Worm (Caenorhabditis elegans): ENCODE data around the gene set-23.
A peak's percentile ranks its signal among the peaks of the same experiment; 100 is the strongest.
"Not testable (repeated sequence)": the region's sequence is repeated elsewhere in the genome, so short reads cannot be mapped to it uniquely, and the experiment has no call there.

The set-23 gene

DNA sequence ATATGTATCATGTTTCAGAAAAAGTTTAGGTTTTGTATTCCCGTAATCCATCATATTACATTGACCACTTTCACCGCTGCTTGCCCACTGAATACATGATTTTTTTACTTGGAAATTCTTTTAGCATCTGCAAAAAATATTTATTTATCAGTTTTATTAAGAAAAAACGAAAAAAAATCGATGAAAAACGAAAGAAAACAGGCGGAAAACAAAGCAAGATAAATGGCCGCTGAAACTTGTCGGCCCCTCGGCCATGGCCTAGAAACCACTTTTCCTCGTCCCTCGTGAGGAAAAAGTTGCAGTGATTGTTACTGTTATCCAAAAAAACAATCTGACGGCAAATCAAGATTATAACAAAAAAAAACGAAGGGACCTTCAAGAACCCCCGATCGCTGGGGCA, 8.5 kb downstream of the set-23 start, which contains the start of gene dsl-3:
Gene dsl-3 (plus strand): TSS at position 301 of the 400 bp plus-strand sequence.
- TF ChIP-seq sox-4, F13H6.1, ceh-22 (tag; optimal IDR thresholded peaks at IDR 0.05): not testable (repeated sequence)

DNA sequence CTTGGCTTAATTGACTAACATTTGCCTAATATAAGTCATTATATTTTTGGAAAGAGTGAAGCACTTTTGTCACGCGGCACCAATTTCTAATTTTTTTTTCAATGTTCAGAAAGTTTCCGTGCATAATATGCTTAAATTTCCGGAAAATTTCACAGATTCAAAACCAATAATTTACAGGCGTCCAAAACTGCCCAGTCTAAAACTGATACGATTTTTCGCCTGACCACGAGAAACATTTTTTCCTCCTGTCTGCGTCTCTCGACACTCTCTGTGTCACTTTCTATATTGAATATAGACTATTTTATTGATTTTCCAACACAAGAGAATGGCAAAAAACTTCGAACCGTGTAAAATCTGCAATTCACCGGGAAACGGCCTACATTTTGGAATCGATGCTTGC, 12.1 kb downstream of the set-23 start, which contains the start of gene nhr-122:
Gene nhr-122 (plus strand): TSS at position 301 of the 400 bp plus-strand sequence.
- TF ChIP-seq syd-9 (tag; optimal IDR thresholded peaks at IDR 0.05) (no peak), ahr-1 (tag; optimal IDR thresholded peaks at IDR 0.05) (no peak), Y22D7AL.16 (tag; optimal IDR thresholded peaks at IDR 0.05) (no peak), dve-1 (tag; optimal IDR thresholded peaks at IDR 0.05) (no peak), pat-9 (tag; optimal IDR thresholded peaks at IDR 0.05) (no peak), pros-1 (tag; optimal IDR thresholded peaks at IDR 0.05) (no peak), C08G9.2 (tag; optimal IDR thresholded peaks at IDR 0.05) (no peak), unc-3 (GFP tag; conservative IDR thresholded peaks at IDR 0.05) (no peak), unc-3 (tag; optimal IDR thresholded peaks at IDR 0.05) (no peak), elt-4 (tag; optimal IDR thresholded peaks at IDR 0.05) (no peak), sox-2 (GFP tag; IDR thresholded peaks at IDR 0.05) (no peak), fax-1 (tag; optimal IDR thresholded peaks at IDR 0.05) (no peak), pha-4 (tag; optimal IDR thresholded peaks at IDR 0.05) (no peak)

DNA sequence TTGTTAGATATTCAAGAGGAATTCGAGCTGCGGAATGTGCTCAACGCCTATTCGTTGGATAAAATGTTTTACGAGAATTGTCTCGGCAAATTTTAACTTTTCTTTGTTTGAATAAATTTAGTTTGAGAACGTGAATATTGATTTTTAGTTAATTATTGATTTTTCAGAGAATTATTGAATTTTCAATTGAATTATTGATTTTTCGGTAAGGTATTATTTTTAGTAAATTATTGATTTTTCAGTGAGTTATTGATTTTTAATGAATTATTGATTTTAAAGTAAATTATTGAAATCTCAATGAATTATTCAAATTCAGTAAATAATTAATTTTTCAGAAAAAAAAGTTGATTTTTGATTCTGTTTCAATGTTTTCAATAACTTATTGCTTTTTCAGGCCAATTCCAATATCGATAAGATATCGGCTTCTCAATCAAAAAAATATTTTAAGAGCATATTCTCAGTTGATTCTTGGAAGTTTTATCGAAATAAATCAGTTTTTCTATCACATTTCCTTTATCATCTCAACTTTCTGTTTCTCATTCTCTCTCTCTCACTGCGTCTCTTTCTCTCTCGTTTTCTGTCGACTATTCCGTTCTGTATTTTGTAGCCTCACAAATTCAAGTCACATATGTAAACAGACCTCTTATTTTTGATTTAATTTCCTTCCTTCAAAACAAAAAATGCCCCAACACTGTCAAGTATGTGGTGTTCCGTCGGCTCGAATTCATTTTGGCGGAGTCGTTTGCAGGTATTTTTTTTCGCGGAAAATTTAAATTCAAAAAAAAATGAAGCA, 18.3 kb downstream of the set-23 start, which contains the start of gene nhr-92:
Gene nhr-92 (plus strand): TSS at position 576 of the 793 bp plus-strand sequence.
- TF ChIP-seq elt-2 (tag; optimal IDR thresholded peaks at IDR 0.05) (peak; percentile 15), elt-4 (tag; optimal IDR thresholded peaks at IDR 0.05) (no peak)

DNA sequence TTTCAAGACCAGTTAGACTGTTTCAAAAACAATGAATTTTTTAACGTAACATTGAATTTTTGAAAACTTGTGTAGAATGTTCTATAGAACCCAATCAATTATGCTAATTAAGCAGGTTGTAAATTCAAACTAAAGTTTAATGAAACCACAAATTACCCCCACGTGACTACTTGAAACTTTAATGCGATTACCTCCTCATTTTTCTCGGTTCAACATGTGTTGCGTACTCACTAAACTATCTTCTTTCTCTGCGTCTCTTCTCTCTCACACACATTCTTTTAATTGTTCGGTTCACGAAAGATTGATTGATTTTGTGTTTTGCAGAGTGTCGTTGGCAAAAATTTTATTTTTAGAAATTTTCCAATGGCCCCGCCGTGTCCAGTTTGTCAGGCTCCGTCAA, 22.3 kb downstream of the set-23 start, which contains the start of gene nhr-87:
Gene nhr-87 (plus strand): TSS at position 318 of the 400 bp plus-strand sequence.
- TF ChIP-seq hlh-8 (tag; optimal IDR thresholded peaks at IDR 0.05): no peak
- TF ChIP-seq unc-55 (GFP tag; optimal IDR thresholded peaks at IDR 0.05): peak; percentile 50

DNA sequence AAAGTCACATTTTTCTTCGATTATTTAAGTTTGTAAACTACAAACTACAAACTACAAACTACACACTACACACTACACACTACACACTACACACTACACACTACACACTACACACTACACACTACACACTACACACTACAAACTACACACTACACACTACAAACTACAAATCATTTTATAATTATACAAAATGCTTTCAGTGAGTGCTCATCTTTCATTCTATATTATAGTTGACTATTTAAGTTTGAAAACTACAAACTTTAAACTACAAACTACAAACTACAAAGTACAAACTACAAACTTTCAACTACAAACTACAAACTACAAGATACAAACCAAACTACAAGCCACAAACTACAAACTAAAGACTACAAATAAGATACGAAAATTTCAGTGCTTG, 23.0 kb downstream of the set-23 start:
- peak; percentile 99 for TF ChIP-seq ceh-30 (tag; optimal IDR thresholded peaks at IDR 0.05)
- no peak for TF ChIP-seq ztf-16 (tag; optimal IDR thresholded peaks at IDR 0.05)

DNA sequence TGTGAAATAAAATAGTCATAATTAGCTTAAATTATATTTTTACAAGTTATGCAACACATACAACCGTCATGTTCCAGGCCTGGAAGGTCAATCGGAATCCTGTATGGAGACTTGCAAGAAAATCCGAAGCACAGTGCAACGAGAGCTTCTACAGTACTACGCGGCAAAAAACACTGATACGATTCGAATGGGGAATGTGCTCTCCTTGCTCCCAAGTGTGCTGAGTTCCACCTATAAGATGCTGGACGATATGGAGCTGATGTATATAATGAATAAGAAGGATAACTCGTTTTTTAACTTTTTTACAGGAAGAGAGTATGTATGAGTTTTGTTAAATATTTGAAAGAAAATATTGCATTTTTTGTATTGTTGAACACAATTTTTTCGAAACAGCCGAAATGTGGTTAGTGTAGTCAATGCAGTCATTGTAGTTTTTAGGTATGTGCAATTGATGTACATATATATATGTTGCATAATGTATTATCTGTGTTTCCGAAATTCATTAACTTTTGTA, 24.9 kb downstream of the set-23 start, which contains the start of gene nhr-146:
Gene nhr-146 (plus strand): TSS at position 464 of the 514 bp plus-strand sequence.
- no peak for TF ChIP-seq ttx-3 (tag; optimal IDR thresholded peaks at IDR 0.05)
- no peak for TF ChIP-seq ceh-6 (GFP tag; optimal IDR thresholded peaks at IDR 0.05)
- no peak for TF ChIP-seq K09A11.1 (tag; optimal IDR thresholded peaks at IDR 0.05; ENCODE audit: insufficient read depth)

DNA sequence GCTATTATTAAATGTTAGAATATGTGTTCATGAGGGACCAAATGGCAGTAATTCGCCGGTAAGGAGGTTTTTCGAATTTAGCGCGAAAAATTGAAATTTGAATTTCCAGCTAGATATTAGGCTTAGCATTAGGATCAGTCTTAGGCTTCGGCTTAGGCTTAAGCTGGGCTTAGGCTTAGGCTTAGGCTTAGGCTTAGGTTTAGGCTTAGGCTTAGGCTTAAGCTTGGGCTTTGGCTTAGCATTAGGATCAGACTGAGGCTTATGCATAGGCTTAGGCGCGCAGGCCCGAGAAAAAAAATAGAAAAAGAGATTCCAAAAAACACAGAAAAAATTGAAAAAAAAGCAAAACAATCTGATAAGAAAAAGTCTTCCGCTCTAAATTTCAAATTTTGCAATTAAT, 26.8 kb downstream of the set-23 start:
- no peak for TF ChIP-seq F13H6.1 (tag; optimal IDR thresholded peaks at IDR 0.05)
- TF ChIP-seq dve-1 (tag; optimal IDR thresholded peaks at IDR 0.05): peak; percentile 74

DNA sequence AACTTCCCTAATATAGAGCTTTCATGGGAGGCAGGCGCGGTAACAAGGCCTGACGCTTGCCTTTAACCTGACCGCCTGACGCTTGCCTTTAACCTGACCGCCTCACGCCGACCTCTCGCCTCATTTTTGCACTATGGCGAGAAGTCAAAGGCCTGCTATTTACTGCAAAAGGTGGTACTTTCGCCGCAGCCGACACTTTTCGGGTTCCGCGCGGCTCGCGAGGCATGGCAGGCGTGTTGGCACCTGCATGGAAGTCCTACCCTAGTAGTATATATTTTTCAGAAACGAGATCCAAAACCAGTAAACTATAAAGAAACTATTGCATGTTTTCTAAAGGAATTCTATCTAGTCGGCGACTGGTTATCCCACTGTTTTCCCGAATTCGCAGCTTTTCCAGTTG, 27.3 kb downstream of the set-23 start:
- no peak for TF ChIP-seq syd-9 (tag; optimal IDR thresholded peaks at IDR 0.05)
- no peak for TF ChIP-seq ceh-19 (GFP tag; optimal IDR thresholded peaks at IDR 0.05)
- TF ChIP-seq ceh-14 (tag; optimal IDR thresholded peaks at IDR 0.05): no peak
- no peak for TF ChIP-seq nfya-1 (tag; optimal IDR thresholded peaks at IDR 0.05)
- TF ChIP-seq hlh-8 (tag; optimal IDR thresholded peaks at IDR 0.05): no peak
- no peak for TF ChIP-seq pax-1 (tag; optimal IDR thresholded peaks at IDR 0.05)
- no peak for TF ChIP-seq ceh-2 (tag; optimal IDR thresholded peaks at IDR 0.05)
- no peak for TF ChIP-seq pha-4 (tag; optimal IDR thresholded peaks at IDR 0.05)
- no peak for TF ChIP-seq pag-3 (tag; optimal IDR thresholded peaks at IDR 0.05; ENCODE audit: borderline replicate concordance)
- TF ChIP-seq fkh-6 (tag; optimal IDR thresholded peaks at IDR 0.05): no peak
- no peak for TF ChIP-seq sox-2 (GFP tag; IDR thresholded peaks at IDR 0.05)
- no peak for TF ChIP-seq ahr-1 (tag; optimal IDR thresholded peaks at IDR 0.05)
- no peak for TF ChIP-seq ref-2 (tag; optimal IDR thresholded peaks at IDR 0.05)
- no peak for TF ChIP-seq nhr-11 (tag; optimal IDR thresholded peaks at IDR 0.05)
- TF ChIP-seq Y22D7AL.16 (tag; optimal IDR thresholded peaks at IDR 0.05): no peak
- no peak for TF ChIP-seq pha-2 (tag; optimal IDR thresholded peaks at IDR 0.05)
- TF ChIP-seq lim-6 (tag; optimal IDR thresholded peaks at IDR 0.05): no peak
- no peak for TF ChIP-seq ceh-18 (tag; optimal IDR thresholded peaks at IDR 0.05)
- no peak for TF ChIP-seq pat-9 (tag; optimal IDR thresholded peaks at IDR 0.05)

Data from whole organism, late embryonic.